Fruit fly (Drosophila melanogaster) whole organism, embryonic: ENCODE data around the gene Teh2.

Experiments
- Abd-B ChIP-seq: fragments of 200-800 bp; sonication (Bioruptor generic); optimal IDR thresholded peaks from 2 replicates; lab custom pipeline; 2018; ENCODE audit warnings: missing biosample characterization, mild to moderate bottlenecking, missing genetic modification characterization, moderate library complexity
- Aef1 ChIP-seq: fragments of 200-800 bp; sonication (Bioruptor generic); IDR thresholded peaks from 3 replicates; pipeline ENCODE4 v1.3.6; 2022; ENCODE audit warnings: missing biosample characterization, missing genetic modification characterization
- Atf6 ChIP-seq: fragments of 200-800 bp; sonication (Bioruptor generic); IDR thresholded peaks from 2 replicates; pipeline ENCODE4 v1.3.6; 2022; ENCODE audit warnings: missing biosample characterization, missing genetic modification characterization
- CG10147 ChIP-seq: fragments of 200-800 bp; sonication (Bioruptor generic); optimal IDR thresholded peaks from 2 replicates; lab custom pipeline; 2019; ENCODE audit warnings: missing biosample characterization, mild to moderate bottlenecking, missing genetic modification characterization, moderate library complexity
- CG1024 ChIP-seq: fragments of 200-800 bp; sonication (Bioruptor generic); IDR thresholded peaks from 2 replicates; pipeline ENCODE4 v1.3.6; 2022; ENCODE audit warnings: missing biosample characterization, missing genetic modification characterization
- CG10959 ChIP-seq: fragments of 200-800 bp; sonication (Bioruptor generic); IDR thresholded peaks from 2 replicates; pipeline ENCODE4 v1.3.6; 2022; ENCODE audit warnings: missing biosample characterization, missing genetic modification characterization
- CG11247 ChIP-seq: fragments of 200-800 bp; sonication (Bioruptor generic); IDR thresholded peaks from 2 replicates; pipeline ENCODE4 v1.3.6; 2022; ENCODE audit warnings: missing biosample characterization, missing genetic modification characterization
- CG14014 ChIP-seq: fragments of 200-800 bp; sonication (Bioruptor generic); IDR thresholded peaks from 2 replicates; pipeline ENCODE4 v1.3.6; 2022; ENCODE audit warnings: missing biosample characterization, missing genetic modification characterization
- CG15514 ChIP-seq: fragments of 200-800 bp; sonication (Bioruptor generic); optimal IDR thresholded peaks from 3 replicates; lab custom pipeline; 2017; ENCODE audit warnings: missing biosample characterization, missing genetic modification characterization, mild to moderate bottlenecking, moderate library complexity, missing genetic modification reagents
- CG18619 ChIP-seq: fragments of 200-800 bp; sonication (Bioruptor generic); optimal IDR thresholded peaks from 3 replicates; lab custom pipeline; 2017; ENCODE audit warnings: missing biosample characterization, mild to moderate bottlenecking, missing genetic modification characterization
- CG30431 ChIP-seq: fragments of 200-800 bp; sonication (Bioruptor generic); optimal IDR thresholded peaks from 2 replicates; lab custom pipeline; 2017; ENCODE audit warnings: missing biosample characterization, missing genetic modification characterization
- CG31224 ChIP-seq: fragments of 200-800 bp; sonication (Bioruptor generic); IDR thresholded peaks from 2 replicates; pipeline ENCODE4 v1.3.6; 2022; ENCODE audit warnings: missing biosample characterization, missing genetic modification characterization
- CG3163 ChIP-seq: fragments of 200-800 bp; sonication (Bioruptor generic); optimal IDR thresholded peaks from 3 replicates; lab custom pipeline; 2016; ENCODE audit warnings: missing biosample characterization, missing genetic modification characterization
- CG3847 ChIP-seq: fragments of 200-800 bp; sonication (Bioruptor generic); IDR thresholded peaks from 2 replicates; pipeline ENCODE4 v1.3.6; 2022; ENCODE audit warnings: missing biosample characterization, missing genetic modification characterization
- CG4424 ChIP-seq: fragments of 200-800 bp; sonication (Bioruptor generic); optimal IDR thresholded peaks from 3 replicates; lab custom pipeline; 2016; ENCODE audit warnings: missing biosample characterization, missing genetic modification characterization
- CG7556 ChIP-seq: fragments of 200-800 bp; sonication (Bioruptor generic); optimal IDR thresholded peaks from 2 replicates; lab custom pipeline; 2017; ENCODE audit warnings: missing biosample characterization, mild to moderate bottlenecking, missing genetic modification characterization
- CG7745 ChIP-seq: fragments of 200-800 bp; sonication (Bioruptor generic); optimal IDR thresholded peaks from 2 replicates; lab custom pipeline; 2018; ENCODE audit warnings: missing biosample characterization, mild to moderate bottlenecking, missing genetic modification characterization, moderate library complexity
- CG7928 ChIP-seq: fragments of 200-800 bp; sonication (Bioruptor generic); optimal IDR thresholded peaks from 2 replicates; lab custom pipeline; 2017; ENCODE audit warnings: missing biosample characterization, mild to moderate bottlenecking, missing genetic modification characterization
- CG7963 ChIP-seq: fragments of 200-800 bp; sonication (Bioruptor generic); IDR thresholded peaks from 3 replicates; pipeline ENCODE4 v1.3.6; 2022; ENCODE audit warnings: missing biosample characterization, missing genetic modification characterization; ENCODE audit not compliant: partially characterized antibody
- CG9797 ChIP-seq: fragments of 200-800 bp; sonication (Bioruptor generic); optimal IDR thresholded peaks from 3 replicates; lab custom pipeline; 2018; ENCODE audit warnings: missing biosample characterization, mild to moderate bottlenecking, missing genetic modification characterization
- D19A ChIP-seq: fragments of 200-800 bp; optimal IDR thresholded peaks from 3 replicates; lab custom pipeline; 2019; ENCODE audit warnings: missing biosample characterization, mild to moderate bottlenecking, missing genetic modification characterization, moderate library complexity
- Drgx ChIP-seq: fragments of 200-800 bp; sonication (Bioruptor generic); IDR thresholded peaks from 2 replicates; pipeline ENCODE4 v1.3.6; 2022; ENCODE audit warnings: missing biosample characterization, missing genetic modification characterization
- Ets97D ChIP-seq: fragments of 200-800 bp; sonication (Bioruptor generic); optimal IDR thresholded peaks from 3 replicates; lab custom pipeline; 2016; ENCODE audit warnings: missing biosample characterization, missing genetic modification characterization
- Hr39 ChIP-seq: fragments of >200 bp; optimal IDR thresholded peaks from 2 replicates; lab custom pipeline; 2017
- Hsf ChIP-seq: fragments of 200-800 bp; sonication (Bioruptor generic); optimal IDR thresholded peaks from 3 replicates; lab custom pipeline; 2016; ENCODE audit warnings: missing biosample characterization, missing genetic modification characterization
- MTF-1 ChIP-seq: fragments of 200-800 bp; sonication (Bioruptor generic); optimal IDR thresholded peaks from 2 replicates; lab custom pipeline; 2018; ENCODE audit warnings: missing biosample characterization, mild to moderate bottlenecking, missing genetic modification characterization, borderline replicate concordance
- Myb ChIP-seq: fragments of 200-800 bp; sonication (Bioruptor generic); optimal IDR thresholded peaks from 2 replicates; lab custom pipeline; 2016; ENCODE audit warnings: missing biosample characterization, missing genetic modification characterization
- NK7.1 ChIP-seq: fragments of 200-800 bp; sonication (Bioruptor generic); optimal IDR thresholded peaks from 3 replicates; lab custom pipeline; 2016; ENCODE audit warnings: missing biosample characterization, missing genetic modification characterization
- Nf-YB ChIP-seq: fragments of 200-800 bp; sonication (Bioruptor generic); optimal IDR thresholded peaks from 3 replicates; lab custom pipeline; 2019; ENCODE audit warnings: missing biosample characterization, mild to moderate bottlenecking, missing genetic modification characterization, moderate library complexity
- PHDP ChIP-seq: fragments of 200-800 bp; sonication (Bioruptor generic); optimal IDR thresholded peaks from 3 replicates; lab custom pipeline; 2018; ENCODE audit warnings: missing biosample characterization, mild to moderate bottlenecking, missing genetic modification characterization, moderate library complexity
- Taf1 ChIP-seq: fragments of 200-800 bp; sonication (Bioruptor generic); IDR thresholded peaks from 2 replicates; pipeline ENCODE4 v1.3.6; 2022; ENCODE audit warnings: missing biosample characterization, missing genetic modification characterization
- ap ChIP-seq: fragments of 200-800 bp; sonication (Bioruptor generic); IDR thresholded peaks from 2 replicates; pipeline ENCODE4 v1.3.6; 2022; ENCODE audit warnings: missing biosample characterization, missing genetic modification characterization
- ara ChIP-seq: fragments of 200-800 bp; sonication (Bioruptor generic); IDR thresholded peaks from 2 replicates; pipeline ENCODE4 v1.3.6; 2022; ENCODE audit warnings: missing biosample characterization, missing genetic modification characterization
- bbx ChIP-seq: fragments of 200-800 bp; sonication (Bioruptor generic); IDR thresholded peaks from 2 replicates; pipeline ENCODE4 v1.3.6; 2022; ENCODE audit warnings: missing biosample characterization, missing genetic modification characterization; ENCODE audit not compliant: partially characterized antibody
- da ChIP-seq: fragments of 200-800 bp; sonication (Bioruptor generic); optimal IDR thresholded peaks from 2 replicates; lab custom pipeline; 2016; ENCODE audit warnings: missing biosample characterization, missing genetic modification characterization
- fd96Cb ChIP-seq: fragments of 200-800 bp; sonication (Bioruptor generic); optimal IDR thresholded peaks from 2 replicates; lab custom pipeline; 2018; ENCODE audit warnings: missing biosample characterization, mild to moderate bottlenecking, missing genetic modification characterization, moderate library complexity
- ftz-f1 ChIP-seq: fragments of 200-800 bp; sonication (Bioruptor generic); optimal IDR thresholded peaks from 2 replicates; lab custom pipeline; 2016; ENCODE audit warnings: missing biosample characterization, missing genetic modification characterization
- grau ChIP-seq: fragments of 200-800 bp; optimal IDR thresholded peaks from 3 replicates; lab custom pipeline; 2019; ENCODE audit warnings: missing biosample characterization, mild to moderate bottlenecking, missing genetic modification characterization, moderate library complexity
- gsb ChIP-seq: fragments of 200-800 bp; sonication (Bioruptor generic); IDR thresholded peaks from 2 replicates; pipeline ENCODE4 v1.3.6; 2022; ENCODE audit warnings: missing biosample characterization, missing genetic modification characterization
- jumu ChIP-seq: fragments of 200-800 bp; sonication (Bioruptor generic); optimal IDR thresholded peaks from 3 replicates; lab custom pipeline; 2016; ENCODE audit warnings: missing biosample characterization, missing genetic modification characterization
- knrl ChIP-seq: fragments of 200-800 bp; sonication (Bioruptor generic); IDR thresholded peaks from 3 replicates; pipeline ENCODE4 v1.3.6; 2022; ENCODE audit warnings: missing biosample characterization, missing genetic modification characterization; ENCODE audit not compliant: partially characterized antibody
- lab ChIP-seq: fragments of 200-800 bp; sonication (Bioruptor generic); optimal IDR thresholded peaks from 3 replicates; lab custom pipeline; 2017; ENCODE audit warnings: missing biosample characterization, missing genetic modification characterization, mild to moderate bottlenecking, moderate library complexity, missing genetic modification reagents
- mirr ChIP-seq: fragments of 200-800 bp; sonication (Bioruptor generic); optimal IDR thresholded peaks from 3 replicates; lab custom pipeline; 2018; ENCODE audit warnings: missing biosample characterization, mild to moderate bottlenecking, missing genetic modification characterization
- phol ChIP-seq: fragments of 200-800 bp; sonication (Bioruptor generic); optimal IDR thresholded peaks from 3 replicates; lab custom pipeline; 2018; ENCODE audit warnings: missing biosample characterization, mild to moderate bottlenecking, missing genetic modification characterization, moderate library complexity
- prd ChIP-seq, 3 experiments: fragments of >200 bp in 2 of 3; fragments of 200-800 bp in 1 of 3; sonication (Bioruptor generic) in 1 of 3; optimal IDR thresholded peaks in 2 of 3; IDR thresholded peaks in 1 of 3; 2 replicates in 2 of 3; 3 replicates in 1 of 3; pipeline versions ENCODE4 v1.3.6 to Lab custom; 2017 to 2022; ENCODE audit warnings: missing biosample characterization in 1 of 3, missing genetic modification characterization in 1 of 3
- ranshi ChIP-seq: fragments of 200-800 bp; sonication (Bioruptor generic); IDR thresholded peaks from 2 replicates; pipeline ENCODE4 v1.3.6; 2022; ENCODE audit warnings: missing biosample characterization, missing genetic modification characterization
- row ChIP-seq: fragments of 200-800 bp; sonication (Bioruptor generic); IDR thresholded peaks from 3 replicates; pipeline ENCODE4 v1.3.6; 2022; ENCODE audit warnings: missing biosample characterization, missing genetic modification characterization
- sim ChIP-seq: fragments of 200-800 bp; sonication (Bioruptor generic); IDR thresholded peaks from 2 replicates; pipeline ENCODE4 v1.3.6; 2022; ENCODE audit warnings: missing biosample characterization, missing genetic modification characterization
- slp2 ChIP-seq: fragments of 200-800 bp; sonication (Bioruptor generic); optimal IDR thresholded peaks from 2 replicates; lab custom pipeline; 2016; ENCODE audit warnings: missing biosample characterization, missing genetic modification characterization
- yki ChIP-seq: fragments of >200 bp; optimal IDR thresholded peaks from 3 replicates; lab custom pipeline; 2018

The Teh2 gene

dm6 chr3L:4169957-4170651 lies 17.7 kb downstream of the Teh2 start, which contains the start of gene Ero1L (continued):
- TF ChIP-seq prd (optimal IDR thresholded peaks at IDR 0.05; lab: Kevin White, UChicago) (no peak), prd (GFP tag; IDR thresholded peaks at IDR 0.05; lab: Robert Waterston, UW) (no peak), MTF-1 (GFP tag; lab: Kevin White, UChicago) (no peak), Drgx (GFP tag; lab: Robert Waterston, UW) (peak; percentile 22; the same call in 1 of the 2 replicates), CG15514 (GFP tag; lab: Kevin White, UChicago) (peak; percentile 45), jumu (GFP tag; lab: Kevin White, UChicago) (no peak), grau (tag; lab: Kevin White, UChicago) (peak; percentile 12), Hsf (GFP tag; lab: Kevin White, UChicago) (no peak), CG3847 (GFP tag; lab: Robert Waterston, UW) (peak; percentile 54), CG14014 (0 out of 2 replicates have a peak, but pooled peaks have one; percentile 8), Abd-B (GFP tag; lab: Kevin White, UChicago) (peak; percentile 51), CG1024 (GFP tag; lab: Robert Waterston, UW) (no peak), Hr39 (lab: Kevin White, UChicago) (no peak), ftz-f1 (GFP tag; lab: Kevin White, UChicago) (no peak), ap (GFP tag; lab: Robert Waterston, UW) (no peak), CG4424 (GFP tag; lab: Kevin White, UChicago) (peak; percentile 34), yki (lab: Kevin White, UChicago) (no peak), PHDP (tag; lab: Kevin White, UChicago) (peak; percentile 50), sim (GFP tag; lab: Robert Waterston, UW) (no peak), ranshi (GFP tag; lab: Robert Waterston, UW) (no peak), row (GFP tag; lab: Robert Waterston, UW) (peak; percentile 39; the same call in 1 of the 3 replicates), CG7928 (GFP tag; lab: Kevin White, UChicago) (peak; percentile 98), CG11247 (GFP tag; lab: Robert Waterston, UW) (peak; percentile 36; the same call in 1 of the 2 replicates), slp2 (no peak), da (GFP tag; lab: Kevin White, UChicago) (no peak), NK7.1 (GFP tag; lab: Kevin White, UChicago) (no peak), CG30431 (no peak), Myb (GFP tag; lab: Kevin White, UChicago) (peak; percentile 93), Aef1 (peak; percentile 52), mirr (GFP tag; lab: Kevin White, UChicago) (no peak), CG31224 (GFP tag; lab: Robert Waterston, UW) (no peak), CG7963 (no peak), CG10147 (GFP tag; lab: Kevin White, UChicago) (peak; percentile 36), Nf-YB (peak; percentile 9), CG7745 (no peak), gsb (GFP tag; lab: Robert Waterston, UW) (no peak), CG9797 (peak; percentile 94), Ets97D (GFP tag; lab: Kevin White, UChicago) (peak; percentile 29), CG3163 (GFP tag; lab: Kevin White, UChicago) (peak; percentile 24), bbx (GFP tag; lab: Robert Waterston, UW) (peak; percentile 50), CG7556 (GFP tag; lab: Kevin White, UChicago) (no peak), CG18619 (peak; percentile 13), fd96Cb (tag; lab: Kevin White, UChicago) (peak; percentile 14), D19A (tag; lab: Kevin White, UChicago) (peak; percentile 42), Atf6 (no peak), Taf1 (GFP tag; lab: Robert Waterston, UW) (no peak), CG10959 (no peak), phol (peak; percentile 85), ara (GFP tag; lab: Robert Waterston, UW) (no peak), lab (GFP tag; lab: Kevin White, UChicago) (peak; percentile 67), knrl (GFP tag; lab: Robert Waterston, UW) (0 out of 3 replicates have a peak, but pooled peaks have one; percentile 47)
